Fruit fly (Drosophila melanogaster) whole organism, larva: ENCODE data around the gene CG9316.
A peak's percentile ranks its signal among the peaks of the same experiment; 100 is the strongest.

Source experiments
- noc ChIP-seq: fragments of 200-800 bp; sonication (Bioruptor generic); optimal IDR thresholded peaks from 3 replicates; lab custom pipeline; 2019; ENCODE audit warnings: missing biosample characterization, mild to moderate bottlenecking, missing genetic modification characterization, moderate library complexity

The CG9316 gene

dm6 chr2L:20735121-20735855 is 8.9 kb upstream of the CG9316 start:
- TF ChIP-seq noc: no peak

dm6 chr2L:20734687-20735088 is 8.3 kb upstream of the CG9316 start:
- TF ChIP-seq noc: no peak

DNA sequence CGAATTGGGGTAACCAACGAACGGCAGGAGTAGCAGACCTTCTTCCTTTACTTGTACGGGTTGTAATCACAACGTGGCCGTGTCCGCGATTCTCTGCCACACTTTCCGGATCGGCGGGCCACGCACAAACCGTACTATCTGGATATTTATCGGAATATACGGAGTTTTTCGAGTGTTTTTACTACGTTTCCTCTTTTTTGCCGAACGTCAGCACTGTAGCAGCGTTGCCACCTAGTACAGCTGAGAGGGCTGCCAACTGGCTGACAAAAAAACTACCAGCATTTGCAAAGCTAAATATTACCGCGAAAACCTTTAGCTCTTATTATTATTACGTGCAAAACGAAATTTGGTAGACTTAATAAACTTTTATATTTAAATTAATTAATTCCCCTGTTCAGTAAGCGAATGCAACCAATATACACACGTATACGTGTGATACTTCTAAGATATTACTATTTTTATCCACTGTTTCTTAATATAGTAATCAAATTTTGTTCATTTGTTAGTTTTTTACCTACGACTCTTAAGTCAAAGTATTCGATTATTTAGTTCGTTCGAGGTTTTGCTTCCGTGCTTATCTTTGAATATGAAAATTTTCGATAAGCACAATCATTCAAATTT is 7.8 kb upstream of the CG9316 start, which contains the start of gene TM9SF2:
Gene TM9SF2, minus strand, starts transcription at position 244 of the 621 bp plus-strand sequence.
- TF ChIP-seq noc: no peak

- no peak for TF ChIP-seq noc
These were observed 6.7 kb upstream of the CG9316 start for dm6 chr2L:20733025-20733424.

dm6 chr2L:20730182-20730581 is 3.8 kb upstream of the CG9316 start, which contains the start of gene CarT:
TSS of gene CarT (minus strand) at chr2L:20730282.
- no peak for TF ChIP-seq noc

- no peak for TF ChIP-seq noc
These were observed 2.3 kb downstream of the CG9316 start for dm6 chr2L:20724024-20724423.

DNA sequence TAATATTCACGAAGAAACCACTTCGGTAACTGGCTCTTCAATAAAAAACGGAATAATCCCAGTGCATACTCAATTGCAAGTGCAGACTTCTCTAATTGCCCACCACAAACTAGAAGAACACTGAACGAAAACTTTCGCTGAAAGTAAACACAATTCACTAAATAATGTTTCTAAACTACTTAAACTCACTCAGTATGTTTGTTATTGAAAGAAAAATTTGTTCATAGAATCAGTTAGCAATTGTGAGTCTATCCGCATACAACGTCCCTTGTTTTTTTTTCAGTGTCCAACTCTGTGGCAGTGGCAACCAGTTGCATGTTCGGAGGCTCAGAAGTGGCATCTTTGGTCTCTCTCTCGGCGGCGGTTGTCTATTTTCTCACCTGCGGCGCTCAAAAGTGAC is 4.9 kb downstream of the CG9316 start:
- TF ChIP-seq noc: no peak

DNA sequence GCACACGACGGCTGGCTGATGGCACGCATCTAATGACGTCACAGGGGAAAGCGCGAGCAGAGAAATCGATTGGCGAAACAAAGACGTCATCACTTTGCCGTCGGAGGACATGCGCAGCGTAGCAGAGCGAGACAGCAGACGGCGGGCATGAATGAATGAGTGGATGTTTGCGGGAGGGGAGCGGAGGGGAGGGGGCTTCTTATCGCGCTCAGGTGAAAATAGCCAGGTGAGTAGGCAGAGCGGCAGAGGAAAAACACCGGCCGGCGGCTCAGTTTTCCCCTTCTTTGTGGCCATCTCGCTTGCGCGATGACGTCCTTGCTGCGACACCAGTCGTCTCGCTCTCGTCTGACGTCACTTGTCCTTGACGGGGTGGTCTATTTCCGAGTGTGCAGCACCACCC is 6.3 kb downstream of the CG9316 start:
- TF ChIP-seq noc: no peak

DNA sequence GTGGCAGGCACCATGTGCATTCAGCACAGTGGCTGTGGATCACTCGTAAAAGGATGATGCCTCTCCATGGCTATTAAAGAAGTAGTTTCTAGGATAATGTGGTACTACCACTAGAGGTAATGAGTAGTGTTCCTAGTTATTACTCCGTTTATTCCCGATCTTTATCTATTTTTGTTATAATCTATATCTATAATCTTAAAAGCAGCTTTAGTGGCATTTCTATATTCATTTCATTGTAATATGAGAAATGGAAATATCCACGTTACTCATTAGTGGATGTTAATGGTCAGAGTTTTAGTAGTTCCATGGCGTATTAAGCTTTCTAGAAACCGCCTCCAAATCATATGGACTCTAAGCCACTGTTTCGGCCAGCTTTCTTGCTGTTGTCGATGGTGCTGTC is 9.6 kb downstream of the CG9316 start:
- no peak for TF ChIP-seq noc

DNA sequence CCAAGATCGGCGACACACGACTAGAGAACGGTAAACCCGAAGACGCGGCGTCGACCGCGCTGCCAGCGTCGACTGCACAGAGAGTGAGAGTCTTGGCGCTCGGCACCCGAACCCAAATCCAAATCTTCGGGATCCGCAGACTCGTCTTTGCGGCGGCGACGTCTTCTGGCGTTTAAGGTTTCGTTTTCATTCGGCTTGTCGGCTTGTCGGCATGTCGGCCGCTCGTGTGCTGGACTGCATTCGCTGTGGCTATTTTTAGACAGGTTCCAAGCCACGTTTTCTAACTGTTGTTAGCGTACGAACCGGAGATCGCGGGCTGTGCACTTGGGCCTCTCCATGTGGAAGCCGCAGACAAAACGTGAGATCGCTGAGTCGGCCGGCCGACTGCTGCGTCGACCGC is 10.3 kb downstream of the CG9316 start:
- TF ChIP-seq noc: no peak

dm6 chr2L:20714468-20715404 is 11.6 kb downstream of the CG9316 start, which contains the start of gene Hr38:
TSS of gene Hr38 (minus strand) at chr2L:20714588.
- TF ChIP-seq noc: peak; percentile 13

DNA sequence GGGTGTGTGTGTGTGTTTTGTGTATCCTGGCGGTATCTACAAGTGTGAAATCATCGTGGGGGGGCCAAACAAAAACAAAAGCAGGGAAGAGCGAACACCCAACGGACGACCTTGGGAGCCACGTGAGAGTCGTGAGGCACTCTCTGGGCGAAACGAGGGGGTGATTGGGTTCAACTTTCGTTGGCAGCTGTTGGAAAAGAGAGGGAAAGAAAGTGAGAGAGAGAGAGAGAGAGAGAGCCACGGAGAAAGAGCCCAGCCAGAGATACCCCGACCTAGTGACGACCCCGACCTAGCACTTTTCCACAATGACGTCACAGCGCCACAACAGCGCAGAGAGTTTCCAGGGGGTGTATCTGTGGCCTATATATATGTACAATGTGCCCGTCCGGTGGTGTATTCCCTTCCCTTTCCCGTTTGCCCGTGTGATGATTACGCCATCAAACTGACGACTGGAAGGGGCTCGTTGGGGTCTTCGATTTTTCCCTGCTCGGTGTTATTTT is 20.4 kb downstream of the CG9316 start:
- TF ChIP-seq noc: no peak

dm6 chr2L:20704511-20705266 is 21.7 kb downstream of the CG9316 start:
- no peak for TF ChIP-seq noc

DNA sequence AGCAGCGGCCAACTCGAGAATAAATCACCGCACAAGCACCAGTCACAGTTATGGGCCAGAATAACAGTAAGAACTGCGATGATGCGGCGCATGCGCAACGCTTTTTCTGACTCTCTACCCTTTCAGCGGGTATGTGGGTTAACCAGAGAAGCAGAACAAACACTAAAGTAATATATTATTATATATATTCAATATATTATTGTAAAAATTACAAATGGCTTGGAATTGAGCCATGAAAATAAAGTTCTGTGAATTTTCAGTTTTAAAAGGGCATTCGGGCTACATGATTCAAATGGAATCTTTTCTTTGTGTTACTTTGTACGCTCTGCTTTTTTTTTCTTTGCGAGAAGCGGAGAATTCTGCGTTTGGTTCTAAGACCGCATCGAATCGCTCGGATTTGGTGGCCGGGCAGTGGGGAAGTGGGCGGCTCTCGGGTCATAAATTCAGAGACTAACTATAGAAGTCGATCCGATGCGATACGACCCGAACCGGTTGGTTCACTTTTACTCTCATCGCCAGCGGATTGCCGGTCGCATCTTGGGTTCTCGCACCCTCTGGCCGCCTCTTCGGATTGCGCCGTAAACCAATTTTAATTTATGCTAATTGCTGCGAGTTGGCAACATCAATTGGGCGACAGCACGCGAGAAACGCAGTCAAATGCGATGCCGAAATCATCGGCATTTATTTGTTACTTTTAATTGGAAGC is 25.7 kb downstream of the CG9316 start:
- TF ChIP-seq noc: peak; percentile 51

DNA sequence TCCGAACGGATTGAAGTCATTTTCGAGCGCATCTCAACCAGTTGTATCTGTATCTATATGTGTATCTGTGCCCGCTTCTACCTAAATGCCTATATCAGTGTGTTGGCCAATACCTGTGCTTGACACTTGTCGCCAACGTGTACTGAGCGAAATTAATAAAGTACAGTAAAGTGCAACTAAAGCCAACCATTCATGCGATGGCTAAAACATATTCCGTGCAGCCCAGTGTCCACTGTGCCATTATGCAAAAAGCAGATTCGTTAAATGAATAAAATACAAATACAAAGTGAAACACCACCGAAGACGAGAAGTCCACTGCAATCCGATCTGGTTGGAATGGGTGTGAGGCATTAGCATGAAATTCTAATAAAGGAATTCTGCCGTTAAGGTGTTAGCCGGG is 31.3 kb downstream of the CG9316 start:
- no peak for TF ChIP-seq noc
